Worm (Caenorhabditis elegans) whole organism, L3 larva: ENCODE data around the gene him-18.

Experiments used
- R02D3.7 ChIP-seq: fragments of 150-350 bp; optimal IDR thresholded peaks from 2 replicates; lab custom pipeline; 2014; ENCODE audit warnings: missing biosample characterization, missing genetic modification characterization
- ceh-28 ChIP-seq: fragments of 150-350 bp; optimal IDR thresholded peaks from 2 replicates; lab custom pipeline; 2014; ENCODE audit warnings: missing biosample characterization, missing genetic modification reagents, missing genetic modification characterization
- ceh-82 ChIP-seq: fragments of 150-350 bp; optimal IDR thresholded peaks from 2 replicates; lab custom pipeline; 2014; ENCODE audit warnings: missing biosample characterization, missing genetic modification characterization
- daf-12 ChIP-seq: fragments of 150-350 bp; optimal IDR thresholded peaks from 2 replicates; lab custom pipeline; 2014; ENCODE audit warnings: missing biosample characterization, missing genetic modification reagents, missing genetic modification characterization
- elt-1 ChIP-seq: fragments of 150-350 bp; optimal IDR thresholded peaks from 2 replicates; lab custom pipeline; 2014; ENCODE audit warnings: missing biosample characterization, missing genetic modification characterization
- nhr-11 ChIP-seq: fragments of 150-350 bp; optimal IDR thresholded peaks from 2 replicates; lab custom pipeline; 2014; ENCODE audit warnings: missing biosample characterization, missing genetic modification characterization
- nhr-237 ChIP-seq: fragments of 150-350 bp; optimal IDR thresholded peaks from 2 replicates; lab custom pipeline; 2014; ENCODE audit warnings: missing biosample characterization, missing genetic modification characterization
- nhr-25 ChIP-seq: sonication (generic microtip); optimal IDR thresholded peaks from 2 replicates; lab custom pipeline; 2017; ENCODE audit warnings: missing biosample characterization, missing genetic modification characterization
- nhr-76 ChIP-seq: fragments of 150-350 bp; sonication (generic microtip); optimal IDR thresholded peaks from 5 replicates; lab custom pipeline; 2014; ENCODE audit warnings: missing biosample characterization, missing genetic modification characterization
- snpc-4 ChIP-seq: fragments of 150-350 bp; optimal IDR thresholded peaks from 2 replicates; lab custom pipeline; 2014; ENCODE audit warnings: missing biosample characterization, missing genetic modification characterization
- unc-39 ChIP-seq: sonication (generic microtip); optimal IDR thresholded peaks from 4 replicates; lab custom pipeline; 2017; ENCODE audit warnings: missing biosample characterization, missing genetic modification characterization
- unc-62 ChIP-seq: fragments of 150-350 bp; sonication (generic microtip); optimal IDR thresholded peaks from 4 replicates; lab custom pipeline; 2014; ENCODE audit warnings: missing biosample characterization, missing genetic modification reagents, missing genetic modification characterization
- ztf-11 ChIP-seq: fragments of 150-350 bp; optimal IDR thresholded peaks from 2 replicates; lab custom pipeline; 2014; ENCODE audit warnings: missing biosample characterization, missing genetic modification characterization

ce11 chrIII:4715088-4715487, at the start of gene him-18:
- TF ChIP-seq unc-39 (tag; lab: Kevin White, UChicago): no peak
- TF ChIP-seq snpc-4 (tag; lab: Kevin White, UChicago): no peak
- TF ChIP-seq ceh-82: no peak
- TF ChIP-seq nhr-76: no peak
- TF ChIP-seq nhr-237 (tag; lab: Kevin White, UChicago): no peak
- no peak for TF ChIP-seq nhr-25
- no peak for TF ChIP-seq nhr-11
- TF ChIP-seq R02D3.7 (tag; lab: Kevin White, UChicago): no peak
- TF ChIP-seq elt-1 (tag; lab: Kevin White, UChicago): no peak
- no peak for TF ChIP-seq ceh-28 (tag; lab: Kevin White, UChicago)
- TF ChIP-seq unc-62 (GFP tag; lab: Kevin White, UChicago): no peak
- no peak for TF ChIP-seq daf-12 (tag; lab: Kevin White, UChicago)
- TF ChIP-seq ztf-11 (tag; lab: Kevin White, UChicago): no peak
